Worm (Caenorhabditis elegans): ENCODE measurements around the gene gpcp-2.

The gpcp-2 gene

ce11 chrII:8039416-8039815 lies 33.8 kb downstream of the gpcp-2 start, which contains the start of the genes ubh-4 and algn-6 (continued):
- TF ChIP-seq nfya-1 (tag; optimal IDR thresholded peaks at IDR 0.05; ENCODE audit: borderline replicate concordance, insufficient read depth) = no peak
- no peak for TF ChIP-seq Y53G8AR.9 (GFP tag; conservative IDR thresholded peaks at IDR 0.05)
- TF ChIP-seq nhr-179 (tag; optimal IDR thresholded peaks at IDR 0.05) = no peak
- TF ChIP-seq fkh-3 (tag; optimal IDR thresholded peaks at IDR 0.05) = no peak
- TF ChIP-seq hlh-12 (tag; optimal IDR thresholded peaks at IDR 0.05) = no peak
- no peak for TF ChIP-seq T26A5.8 (tag; optimal IDR thresholded peaks at IDR 0.05)
- TF ChIP-seq F57C9.4 (tag; optimal IDR thresholded peaks at IDR 0.05) = no peak
- TF ChIP-seq F37B4.10 (GFP tag; IDR thresholded peaks at IDR 0.05) = no peak
- peak; percentile 61; the same call in 1 of the 2 replicates for TF ChIP-seq madf-3 (GFP tag; IDR thresholded peaks at IDR 0.05)
- TF ChIP-seq lsl-1 (GFP tag; optimal IDR thresholded peaks at IDR 0.05) = peak; percentile 87
- peak; percentile 67; the same call in 1 of the 2 replicates for TF ChIP-seq hmg-1.2 (GFP tag; IDR thresholded peaks at IDR 0.05)
- no peak for TF ChIP-seq hsf-1 (GFP tag; IDR thresholded peaks at IDR 0.05)
- TF ChIP-seq nhr-80 (tag; optimal IDR thresholded peaks at IDR 0.05) = peak; percentile 51
- no peak for TF ChIP-seq nhr-27 (tag; optimal IDR thresholded peaks at IDR 0.05)
- no peak for TF ChIP-seq F22D6.2 (tag; optimal IDR thresholded peaks at IDR 0.05)
- TF ChIP-seq ztf-26 (tag; optimal IDR thresholded peaks at IDR 0.05) = no peak
- peak; percentile 67 for TF ChIP-seq D2030.7 (GFP tag; IDR thresholded peaks at IDR 0.05)
- no peak for TF ChIP-seq snpc-1.1 (tag; optimal IDR thresholded peaks at IDR 0.05; ENCODE audit: insufficient read depth)
- TF ChIP-seq xnd-1 (tag; optimal IDR thresholded peaks at IDR 0.05) = peak; percentile 25
- TF ChIP-seq efl-1 (GFP tag; optimal IDR thresholded peaks at IDR 0.05) = peak; percentile 48
- peak; percentile 89 for TF ChIP-seq unc-130 (GFP tag; optimal IDR thresholded peaks at IDR 0.05)
- TF ChIP-seq ZK185.1 (tag; optimal IDR thresholded peaks at IDR 0.05; ENCODE audit: poor library complexity, severe bottlenecking) = peak; percentile 69
- no peak for TF ChIP-seq F57A8.1 (GFP tag; optimal IDR thresholded peaks at IDR 0.05)
- peak; percentile 21; the same call in 1 of the 2 replicates for TF ChIP-seq egrh-3 (GFP tag; IDR thresholded peaks at IDR 0.05)
- no peak for TF ChIP-seq sea-2 (GFP tag; IDR thresholded peaks at IDR 0.05)
- TF ChIP-seq gei-17 (GFP tag; optimal IDR thresholded peaks at IDR 0.05) = no peak
- TF ChIP-seq ceh-58 (GFP tag; IDR thresholded peaks at IDR 0.05) = no peak
- TF ChIP-seq sdz-38 (tag; optimal IDR thresholded peaks at IDR 0.05) = no peak
- no peak for TF ChIP-seq lin-26 (GFP tag; IDR thresholded peaks at IDR 0.05)
- no peak for TF ChIP-seq hlh-26 (GFP tag; conservative IDR thresholded peaks at IDR 0.05)
- no peak for TF ChIP-seq F55B11.4 (tag; optimal IDR thresholded peaks at IDR 0.05; ENCODE audit: borderline replicate concordance, insufficient read depth)
- no peak for TF ChIP-seq ceh-40 (GFP tag; IDR thresholded peaks at IDR 0.05)
- TF ChIP-seq C06A6.2 (GFP tag; conservative IDR thresholded peaks at IDR 0.05) = no peak
- peak; percentile 86; the same call in 1 of the 2 replicates for TF ChIP-seq dox-1 (GFP tag; IDR thresholded peaks at IDR 0.05)
- no peak for TF ChIP-seq ama-1 (optimal IDR thresholded peaks at IDR 0.05)
- TF ChIP-seq ama-1 (GFP tag; optimal IDR thresholded peaks at IDR 0.05) = no peak
- TF ChIP-seq lsy-27 (tag; optimal IDR thresholded peaks at IDR 0.05; ENCODE audit: borderline replicate concordance, insufficient read depth) = no peak
- TF ChIP-seq sptf-2 (GFP tag; optimal IDR thresholded peaks at IDR 0.05) = no peak
- TF ChIP-seq ztf-25 (GFP tag; IDR thresholded peaks at IDR 0.05) = 0 out of 2 replicates have a peak, but pooled peaks have one; percentile 29
- TF ChIP-seq madf-6 (GFP tag; IDR thresholded peaks at IDR 0.05) = peak; percentile 61
- peak; percentile 32; the same call in 1 of the 2 replicates for TF ChIP-seq madf-8 (GFP tag; conservative IDR thresholded peaks at IDR 0.05)
- no peak for TF ChIP-seq repo-1 (tag; optimal IDR thresholded peaks at IDR 0.05)
- TF ChIP-seq nhr-90 (tag; optimal IDR thresholded peaks at IDR 0.05) = no peak
- TF ChIP-seq ceh-79 (tag; optimal IDR thresholded peaks at IDR 0.05) = no peak
- no peak for TF ChIP-seq Y95B8A.8 (GFP tag; IDR thresholded peaks at IDR 0.05)
- TF ChIP-seq snpc-3.4 (tag; optimal IDR thresholded peaks at IDR 0.05) = peak; percentile 16
- TF ChIP-seq ztf-18 (tag; optimal IDR thresholded peaks at IDR 0.05) = peak; percentile 59
- TF ChIP-seq egl-18 (GFP tag; IDR thresholded peaks at IDR 0.05) = no peak
- TF ChIP-seq ccch-3 (GFP tag; optimal IDR thresholded peaks at IDR 0.05) = no peak
